Worm (Caenorhabditis elegans): Measurements from ENCODE around the gene irg-8.
A peak's percentile ranks its signal among the peaks of the same experiment; 100 is the strongest.

The irg-8 gene

ce11 chrV:450757-451501 is 33.4 kb upstream of the irg-8 start, which contains the start of gene nhr-123:
Gene nhr-123, plus strand, starts transcription at chrV:451451.
- TF ChIP-seq ceh-45 (GFP tag; IDR thresholded peaks at IDR 0.05), result no peak
- TF ChIP-seq elt-4 (tag; optimal IDR thresholded peaks at IDR 0.05), result no peak
- TF ChIP-seq hlh-15 (tag; optimal IDR thresholded peaks at IDR 0.05), result no peak
- no peak for TF ChIP-seq ttx-3 (tag; optimal IDR thresholded peaks at IDR 0.05)
- TF ChIP-seq hlh-13 (GFP tag; optimal IDR thresholded peaks at IDR 0.05), result no peak
- no peak for TF ChIP-seq eyg-1 (tag; optimal IDR thresholded peaks at IDR 0.05)
- TF ChIP-seq ceh-19 (GFP tag; optimal IDR thresholded peaks at IDR 0.05), result no peak
- TF ChIP-seq hlh-6 (tag; optimal IDR thresholded peaks at IDR 0.05), result no peak
- no peak for TF ChIP-seq pha-2 (tag; optimal IDR thresholded peaks at IDR 0.05)
- no peak for TF ChIP-seq pha-4 (tag; optimal IDR thresholded peaks at IDR 0.05)
- no peak for TF ChIP-seq nfya-1 (tag; optimal IDR thresholded peaks at IDR 0.05)
- TF ChIP-seq pag-3 (tag; optimal IDR thresholded peaks at IDR 0.05; ENCODE audit: borderline replicate concordance), result no peak
- no peak for TF ChIP-seq ama-1 (optimal IDR thresholded peaks at IDR 0.05)
- TF ChIP-seq pat-9 (tag; optimal IDR thresholded peaks at IDR 0.05), result no peak
- TF ChIP-seq hlh-30 (tag; optimal IDR thresholded peaks at IDR 0.05; ENCODE audit: insufficient read depth), result no peak
- no peak for TF ChIP-seq ztf-16 (tag; optimal IDR thresholded peaks at IDR 0.05)
- no peak for TF ChIP-seq fkh-10 (GFP tag; optimal IDR thresholded peaks at IDR 0.05)
- TF ChIP-seq ceh-22 (tag; optimal IDR thresholded peaks at IDR 0.05), result no peak
- TF ChIP-seq K09A11.1 (tag; optimal IDR thresholded peaks at IDR 0.05; ENCODE audit: insufficient read depth), result no peak

DNA sequence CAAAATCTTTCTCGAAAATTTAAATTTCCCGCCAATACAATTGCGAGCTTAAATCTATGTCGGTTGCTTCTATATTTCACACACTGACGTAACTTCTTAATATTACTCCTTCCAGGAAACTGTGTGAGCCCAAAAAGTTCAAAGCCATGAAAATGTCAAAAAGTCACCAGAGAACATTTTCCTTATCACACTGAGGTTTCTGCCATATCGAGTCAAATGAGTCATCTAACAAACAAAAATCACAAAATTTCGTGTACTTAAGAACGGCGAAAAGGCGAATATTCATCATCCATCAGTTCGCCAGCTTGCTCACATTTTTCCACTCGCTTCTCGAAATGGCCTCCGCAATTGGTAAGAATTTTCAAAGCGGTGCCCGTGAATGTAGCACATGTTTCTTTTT is 32.2 kb upstream of the irg-8 start, which contains the start of gene M02H5.8:
TSS of gene M02H5.8 (plus strand) at position 297 of the 400 bp plus-strand sequence.
- TF ChIP-seq unc-3 (GFP tag; conservative IDR thresholded peaks at IDR 0.05), result no peak
- no peak for TF ChIP-seq unc-3 (tag; optimal IDR thresholded peaks at IDR 0.05)
- TF ChIP-seq pha-2 (tag; optimal IDR thresholded peaks at IDR 0.05), result no peak

DNA sequence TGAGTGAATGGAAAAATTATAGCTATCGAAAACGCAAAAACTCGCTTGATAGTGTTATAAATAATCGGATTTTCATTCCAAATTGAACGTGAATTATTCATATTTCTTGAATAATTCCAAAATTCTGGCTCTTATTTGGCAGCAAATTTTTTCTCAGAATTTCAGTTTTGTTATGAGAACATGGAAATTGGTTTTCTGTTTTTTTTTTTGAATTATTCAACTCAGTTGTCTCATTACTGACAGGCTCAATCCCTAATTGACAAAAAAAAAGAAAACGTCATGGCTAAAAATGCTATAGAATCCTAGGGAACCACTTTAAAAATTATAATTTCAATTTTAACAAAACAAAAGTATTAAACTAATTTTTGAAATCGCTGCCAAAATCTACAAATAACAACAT is 31.6 kb upstream of the irg-8 start, which contains the start of gene srh-35:
TSS of gene srh-35 (minus strand) at position 101 of the 400 bp plus-strand sequence.
- TF ChIP-seq hlh-13 (GFP tag; optimal IDR thresholded peaks at IDR 0.05) (no peak), ceh-14 (tag; optimal IDR thresholded peaks at IDR 0.05) (no peak), C08G9.2 (tag; optimal IDR thresholded peaks at IDR 0.05) (no peak), pros-1 (tag; optimal IDR thresholded peaks at IDR 0.05) (no peak), K02D7.2 (tag; optimal IDR thresholded peaks at IDR 0.05) (no peak), unc-42 (tag; optimal IDR thresholded peaks at IDR 0.05) (no peak), lin-11 (tag; optimal IDR thresholded peaks at IDR 0.05) (no peak), unc-55 (GFP tag; optimal IDR thresholded peaks at IDR 0.05) (no peak), nfya-1 (tag; optimal IDR thresholded peaks at IDR 0.05) (no peak)

DNA sequence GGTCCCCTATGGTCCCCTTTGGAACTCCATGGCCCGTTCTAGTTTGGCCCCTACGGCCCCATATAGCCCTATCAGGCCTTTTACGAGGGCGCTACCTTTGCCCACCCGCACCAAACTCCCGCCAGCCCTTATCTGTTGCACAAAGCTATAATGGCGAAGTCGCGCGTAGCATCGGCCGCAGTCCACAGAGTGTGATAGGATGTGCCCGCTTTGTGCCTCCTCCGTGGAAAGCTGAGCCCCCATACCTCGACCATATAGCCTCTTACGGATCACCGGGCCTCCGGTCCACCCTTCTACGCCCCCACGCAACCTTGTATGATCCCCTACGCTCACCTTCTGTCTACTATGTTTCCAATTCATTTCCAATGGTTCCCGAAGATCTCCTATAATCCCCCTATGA is 29.5 kb upstream of the irg-8 start:
- TF ChIP-seq hlh-6 (tag; optimal IDR thresholded peaks at IDR 0.05) (peak; percentile 18), T23F11.4 (GFP tag; optimal IDR thresholded peaks at IDR 0.05) (no peak), dmd-4 (tag; optimal IDR thresholded peaks at IDR 0.05; ENCODE audit: borderline replicate concordance) (peak; percentile 6), nfya-1 (tag; optimal IDR thresholded peaks at IDR 0.05) (no peak), ceh-19 (GFP tag; optimal IDR thresholded peaks at IDR 0.05) (no peak), sdc-2 (tag; optimal IDR thresholded peaks at IDR 0.05) (peak; percentile 20)

ce11 chrV:446574-446973 is 29.1 kb upstream of the irg-8 start, which contains the start of gene srh-34:
Gene srh-34, minus strand, starts transcription at chrV:446674.
- no peak for TF ChIP-seq ceh-2 (tag; optimal IDR thresholded peaks at IDR 0.05)
- TF ChIP-seq fkh-10 (GFP tag; optimal IDR thresholded peaks at IDR 0.05), result no peak
- no peak for TF ChIP-seq Y22D7AL.16 (tag; optimal IDR thresholded peaks at IDR 0.05)
- TF ChIP-seq lim-6 (tag; optimal IDR thresholded peaks at IDR 0.05), result no peak
- no peak for TF ChIP-seq ceh-45 (GFP tag; IDR thresholded peaks at IDR 0.05)
- TF ChIP-seq npax-4 (tag; optimal IDR thresholded peaks at IDR 0.05), result no peak
- TF ChIP-seq che-1 (tag; optimal IDR thresholded peaks at IDR 0.05), result no peak
- no peak for TF ChIP-seq dve-1 (tag; optimal IDR thresholded peaks at IDR 0.05)
